Worm (Caenorhabditis elegans) whole organism, young adult: Measurements from ENCODE around the gene fbxa-18.

ENCODE experiments used
- F39B2.1 ChIP-seq: fragments of 200-800 bp; sonication (Bioruptor generic); IDR thresholded peaks from 2 replicates; pipeline ENCODE4 v1.3.6; 2022; ENCODE audit warnings: missing genetic modification reagents, missing genetic modification characterization, missing compliant biosample characterization
- F49E8.2 ChIP-seq: sonication (generic microtip); optimal IDR thresholded peaks from 3 replicates; lab custom pipeline; 2017; ENCODE audit warnings: missing genetic modification characterization, mild to moderate bottlenecking, missing compliant biosample characterization, antibody characterized with exemption, moderate library complexity; ENCODE audit not compliant: insufficient read depth
- ceh-100 ChIP-seq: fragments of 200-800 bp; sonication (Bioruptor generic); IDR thresholded peaks from 2 replicates; pipeline ENCODE4 v1.3.6; 2022; ENCODE audit warnings: missing genetic modification reagents, missing genetic modification characterization, missing compliant biosample characterization
- lsy-27 ChIP-seq: sonication (generic microtip); optimal IDR thresholded peaks from 2 replicates; lab custom pipeline; 2017; ENCODE audit warnings: missing genetic modification characterization, mild to moderate bottlenecking, missing compliant biosample characterization, antibody characterized with exemption, missing genotype, borderline replicate concordance; ENCODE audit not compliant: insufficient read depth
- mel-28 ChIP-seq: sonication (generic microtip); optimal IDR thresholded peaks from 2 replicates; lab custom pipeline; 2016; ENCODE audit warnings: borderline replicate concordance, mild to moderate bottlenecking, missing genetic modification characterization, missing compliant biosample characterization
- tlf-1 ChIP-seq: fragments of 200-800 bp; sonication (Bioruptor generic); optimal IDR thresholded peaks from 2 replicates; lab custom pipeline; 2018; ENCODE audit warnings: mild to moderate bottlenecking, missing genetic modification characterization, missing compliant biosample characterization

DNA sequence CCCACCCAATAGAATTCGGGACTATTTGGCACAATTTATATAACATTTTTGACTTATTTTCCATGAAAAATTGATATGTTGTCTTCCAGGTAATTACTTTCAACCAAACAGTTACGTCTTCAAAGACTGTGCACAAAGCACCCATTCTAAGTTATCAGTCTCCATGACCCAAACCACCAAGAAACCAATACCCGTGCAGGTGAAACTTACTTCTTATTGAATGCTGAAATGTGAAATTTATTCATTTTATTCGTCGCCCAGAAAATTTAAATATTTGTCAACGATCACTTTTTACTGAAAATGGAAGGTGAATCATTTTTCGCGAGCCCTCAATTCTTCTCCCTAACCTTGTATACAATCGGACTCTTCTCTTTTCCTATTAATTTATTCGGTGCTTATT is 48.0 kb downstream of the fbxa-18 start, which contains the start of gene srh-281:
- TF ChIP-seq lsy-27 (no peak), mel-28 (no peak), ceh-100 (GFP tag; lab: Robert Waterston, UW) (no peak), tlf-1 (GFP tag; lab: Kevin White, UChicago) (no peak), F39B2.1 (no peak), F49E8.2 (tag; lab: Kevin White, UChicago) (no peak)
